Worm (Caenorhabditis elegans): ENCODE data around the gene Y41E3.13.

The Y41E3.13 gene

ce11 chrIV:15098294-15098693 is 40.2 kb downstream of the Y41E3.13 start, which contains the start of gene srt-49:
srt-49 (minus strand) TSS chrIV:15098394.
- TF ChIP-seq unc-30 (tag; optimal IDR thresholded peaks at IDR 0.05), result no peak
- TF ChIP-seq sox-4 (tag; optimal IDR thresholded peaks at IDR 0.05), result no peak
- TF ChIP-seq isw-1 (GFP tag; IDR thresholded peaks at IDR 0.05), result no peak
- no peak for TF ChIP-seq pag-3 (tag; optimal IDR thresholded peaks at IDR 0.05; ENCODE audit: borderline replicate concordance, insufficient read depth)
- TF ChIP-seq jun-1 (tag; optimal IDR thresholded peaks at IDR 0.05), result no peak
- TF ChIP-seq xbp-1 (tag; optimal IDR thresholded peaks at IDR 0.05), result no peak
- TF ChIP-seq nhr-77 (tag; optimal IDR thresholded peaks at IDR 0.05), result no peak
- TF ChIP-seq dpl-1 (GFP tag; optimal IDR thresholded peaks at IDR 0.05), result no peak
- TF ChIP-seq lir-3 (tag; optimal IDR thresholded peaks at IDR 0.05; ENCODE audit: poor library complexity), result no peak
- no peak for TF ChIP-seq nhr-90 (tag; optimal IDR thresholded peaks at IDR 0.05; ENCODE audit: poor library complexity)
- TF ChIP-seq mdl-1 (tag; optimal IDR thresholded peaks at IDR 0.05), result no peak
- no peak for TF ChIP-seq aha-1 (tag; optimal IDR thresholded peaks at IDR 0.05)
- no peak for TF ChIP-seq C16A3.4 (tag; optimal IDR thresholded peaks at IDR 0.05)
- TF ChIP-seq irx-1 (tag; optimal IDR thresholded peaks at IDR 0.05), result no peak
- no peak for TF ChIP-seq skn-1 (tag; optimal IDR thresholded peaks at IDR 0.05)
- no peak for TF ChIP-seq egl-13 (tag; optimal IDR thresholded peaks at IDR 0.05)
- no peak for TF ChIP-seq nhr-20 (tag; optimal IDR thresholded peaks at IDR 0.05)

DNA sequence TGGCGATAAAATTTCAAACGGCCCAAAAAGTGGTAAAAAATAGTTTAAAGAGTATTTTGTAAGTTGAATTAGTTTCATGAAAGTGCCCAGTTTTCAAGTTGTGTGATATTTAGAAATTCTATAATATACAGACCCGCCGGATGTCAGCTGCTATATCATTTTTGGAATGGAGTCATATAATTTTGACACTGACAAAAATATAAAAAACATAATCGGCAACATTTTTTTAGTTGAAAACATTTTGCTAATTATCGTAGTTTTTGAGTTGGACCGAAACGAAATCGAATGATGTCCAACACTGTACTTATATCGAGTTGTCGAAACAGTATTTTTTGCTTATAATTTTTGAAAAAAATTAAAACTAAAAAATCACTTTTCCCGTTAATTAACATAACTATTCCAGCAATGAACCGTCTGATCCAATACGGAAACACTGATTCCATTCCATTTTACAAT is 45.2 kb downstream of the Y41E3.13 start, which contains the start of gene srt-44:
Gene srt-44 (plus strand): TSS at position 406 of the 456 bp plus-strand sequence.
- TF ChIP-seq efl-1 (optimal IDR thresholded peaks at IDR 0.05), result no peak
- peak in 1 of 2 experiments; percentile 55 for TF ChIP-seq efl-1 (GFP tag; optimal IDR thresholded peaks at IDR 0.05 in 1 of 2)
- no peak for TF ChIP-seq ztf-4 (tag; optimal IDR thresholded peaks at IDR 0.05)
- TF ChIP-seq mef-2 (tag; optimal IDR thresholded peaks at IDR 0.05), result no peak
- no peak for TF ChIP-seq ceh-63 (GFP tag; optimal IDR thresholded peaks at IDR 0.05)
- no peak for TF ChIP-seq ets-5 (GFP tag; IDR thresholded peaks at IDR 0.05)
- TF ChIP-seq jun-1 (tag; optimal IDR thresholded peaks at IDR 0.05), result no peak
- TF ChIP-seq nhr-20 (tag; optimal IDR thresholded peaks at IDR 0.05), result no peak
- TF ChIP-seq unc-30 (tag; optimal IDR thresholded peaks at IDR 0.05), result no peak
- no peak for TF ChIP-seq rnt-1 (tag; optimal IDR thresholded peaks at IDR 0.05)

- TF ChIP-seq nhr-85 (tag) (peak; percentile 48), ceh-63 (GFP tag; optimal IDR thresholded peaks at IDR 0.05) (no peak), lin-13 (GFP tag; optimal IDR thresholded peaks at IDR 0.05) (peak; percentile 25), swsn-7 (tag; optimal IDR thresholded peaks at IDR 0.05) (peak; percentile 14), blmp-1 (tag; optimal IDR thresholded peaks at IDR 0.05) (peak; percentile 18), nhr-20 (tag; optimal IDR thresholded peaks at IDR 0.05) (peak; percentile 4), nhr-47 (tag; optimal IDR thresholded peaks at IDR 0.05) (peak; percentile 14), ama-1 (optimal IDR thresholded peaks at IDR 0.05) (no peak), nhr-28 (tag; optimal IDR thresholded peaks at IDR 0.05) (no peak), efl-1 (optimal IDR thresholded peaks at IDR 0.05) (peak; percentile 28 to 46), efl-1 (GFP tag; optimal IDR thresholded peaks at IDR 0.05 in 1 of 2) (peak in 1 of 2 experiments; percentile 88)
Observed at ce11 chrIV:15107218-15107617, 49.1 kb downstream of the Y41E3.13 start.
